Worm (Caenorhabditis elegans) whole organism, L4/young adult: ENCODE results near the gene mrpl-28.

Experiments used
- dao-5 ChIP-seq: sonication (generic microtip); optimal IDR thresholded peaks from 2 replicates; lab custom pipeline; 2016; ENCODE audit warnings: missing genotype, missing genetic modification characterization, moderate library complexity, missing compliant biosample characterization
- him-1 ChIP-seq: sonication (generic microtip); optimal IDR thresholded peaks from 2 replicates; lab custom pipeline; 2016; ENCODE audit warnings: missing genotype, missing genetic modification reagents, missing genetic modification characterization, missing compliant biosample characterization

DNA sequence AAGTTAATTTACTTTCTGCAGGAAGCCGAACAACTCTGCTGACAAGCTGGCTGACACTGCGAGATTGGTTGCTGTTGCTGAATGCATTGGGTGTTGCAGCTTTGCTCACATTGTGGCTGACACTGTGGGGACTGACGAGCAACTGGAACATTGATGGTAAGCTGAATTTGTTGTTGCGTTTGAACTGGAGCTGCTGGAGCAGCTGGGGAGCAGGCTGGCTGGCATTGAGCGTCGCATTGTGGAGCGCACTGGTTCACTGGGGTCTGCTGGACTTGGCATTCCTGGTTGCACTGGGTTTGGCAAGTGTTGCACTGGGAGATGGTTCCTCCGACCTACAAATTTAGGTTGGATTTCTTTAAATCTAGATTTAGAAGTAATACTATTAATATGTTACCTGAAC is 36.8 kb upstream of the mrpl-28 start:
- TF ChIP-seq dao-5 (tag; lab: Kevin White, UChicago) (no peak), him-1 (no peak)
